Worm (Caenorhabditis elegans) whole organism, early embryonic: Measurements from ENCODE around the gene F14H3.4.

Experiments
- ama-1 ChIP-seq: fragments of 150-350 bp; optimal IDR thresholded peaks from 2 replicates; lab custom pipeline; 2014
- pes-1 ChIP-seq: fragments of 200-800 bp; sonication (Bioruptor generic); IDR thresholded peaks from 2 replicates; pipeline ENCODE4 v1.3.6; 2022; ENCODE audit warnings: missing genetic modification reagents, missing genetic modification characterization, missing compliant biosample characterization
- tbx-11 ChIP-seq: fragments of 200-800 bp; sonication (Bioruptor generic); IDR thresholded peaks from 2 replicates; pipeline ENCODE4 v1.3.6; 2022; ENCODE audit warnings: missing genetic modification characterization, missing compliant biosample characterization

DNA sequence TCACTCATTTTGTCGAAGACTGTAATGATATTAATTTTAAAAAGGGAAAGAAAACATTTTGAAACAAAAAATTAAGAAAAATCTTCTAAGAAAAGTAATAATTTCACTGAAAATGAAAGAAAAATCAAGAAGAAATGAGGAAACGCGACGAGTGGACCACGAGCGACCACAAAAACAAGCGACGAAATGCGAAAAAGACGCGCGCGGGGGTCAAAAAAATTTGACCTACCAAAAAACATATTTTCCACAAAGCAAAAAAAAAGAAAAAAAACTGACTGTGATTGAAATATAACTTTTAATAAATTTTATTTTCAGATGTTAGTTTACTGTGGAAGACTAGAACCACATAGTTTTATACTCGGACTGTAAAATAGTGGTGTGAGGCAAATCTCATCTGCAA lies 4.0 kb upstream of the F14H3.4 start, which contains the start of gene F14H3.6:
- no peak for TF ChIP-seq tbx-11 (GFP tag; lab: Robert Waterston, UW)
- TF ChIP-seq pes-1 (GFP tag; lab: Robert Waterston, UW) = no peak
- no peak for TF ChIP-seq ama-1
